Fruit fly (Drosophila melanogaster) whole organism, embryonic: Measurements from ENCODE around the gene CG8419.

Experiments
- Bdp1 ChIP-seq: fragments of 200-800 bp; sonication (Bioruptor generic); optimal IDR thresholded peaks from 3 replicates; lab custom pipeline; 2016; ENCODE audit warnings: missing biosample characterization, missing genetic modification characterization
- BtbVII ChIP-seq: fragments of 200-800 bp; sonication (Bioruptor generic); optimal IDR thresholded peaks from 3 replicates; lab custom pipeline; 2017; ENCODE audit warnings: missing biosample characterization, mild to moderate bottlenecking, missing genetic modification characterization
- CG11695 ChIP-seq: fragments of 200-800 bp; sonication (Bioruptor generic); IDR thresholded peaks from 3 replicates; pipeline ENCODE4 v1.3.6; 2022; ENCODE audit warnings: missing biosample characterization, missing genetic modification characterization
- CG12299 ChIP-seq: fragments of 200-800 bp; sonication (Bioruptor generic); optimal IDR thresholded peaks from 2 replicates; lab custom pipeline; 2018; ENCODE audit warnings: missing biosample characterization, mild to moderate bottlenecking, missing genetic modification characterization
- CG13123 ChIP-seq: fragments of 200-800 bp; sonication (Bioruptor generic); optimal IDR thresholded peaks from 2 replicates; lab custom pipeline; 2016; ENCODE audit warnings: missing biosample characterization, missing genetic modification characterization
- CG13624 ChIP-seq: fragments of 200-800 bp; sonication (Bioruptor generic); optimal IDR thresholded peaks from 2 replicates; lab custom pipeline; 2016; ENCODE audit warnings: missing biosample characterization, missing genetic modification characterization
- CG13775 ChIP-seq: fragments of 200-800 bp; sonication (Bioruptor generic); optimal IDR thresholded peaks from 3 replicates; lab custom pipeline; 2017; ENCODE audit warnings: missing biosample characterization, mild to moderate bottlenecking, missing genetic modification characterization
- CG13894 ChIP-seq: fragments of 200-800 bp; sonication (Bioruptor generic); optimal IDR thresholded peaks from 3 replicates; lab custom pipeline; 2018; ENCODE audit warnings: missing biosample characterization, mild to moderate bottlenecking, missing genetic modification characterization, moderate library complexity
- CG18011 ChIP-seq: fragments of 200-800 bp; sonication (Bioruptor generic); optimal IDR thresholded peaks from 2 replicates; lab custom pipeline; 2017; ENCODE audit warnings: missing biosample characterization, missing genetic modification characterization, mild to moderate bottlenecking, moderate library complexity, missing genotype
- CG18764 ChIP-seq: fragments of 200-800 bp; sonication (Bioruptor generic); optimal IDR thresholded peaks from 3 replicates; lab custom pipeline; 2016; ENCODE audit warnings: missing biosample characterization, missing genetic modification characterization
- CG2889 ChIP-seq: fragments of 200-800 bp; sonication (Bioruptor generic); IDR thresholded peaks from 3 replicates; pipeline ENCODE4 v1.3.6; 2022; ENCODE audit warnings: missing biosample characterization, missing genetic modification characterization
- CG30020 ChIP-seq: fragments of 200-800 bp; optimal IDR thresholded peaks from 2 replicates; lab custom pipeline; 2019; ENCODE audit warnings: missing biosample characterization, mild to moderate bottlenecking, missing genetic modification characterization, moderate library complexity
- CG3163 ChIP-seq: fragments of 200-800 bp; sonication (Bioruptor generic); optimal IDR thresholded peaks from 3 replicates; lab custom pipeline; 2016; ENCODE audit warnings: missing biosample characterization, missing genetic modification characterization
- CG3281 ChIP-seq: fragments of 200-800 bp; sonication (Bioruptor generic); optimal IDR thresholded peaks from 3 replicates; lab custom pipeline; 2017; ENCODE audit warnings: missing biosample characterization, mild to moderate bottlenecking, missing genetic modification characterization
- CG8359 ChIP-seq: fragments of 200-800 bp; sonication (Bioruptor generic); optimal IDR thresholded peaks from 2 replicates; lab custom pipeline; 2017; ENCODE audit warnings: missing biosample characterization, mild to moderate bottlenecking, missing genetic modification characterization, borderline replicate concordance
- CG9797 ChIP-seq: fragments of 200-800 bp; sonication (Bioruptor generic); optimal IDR thresholded peaks from 3 replicates; lab custom pipeline; 2018; ENCODE audit warnings: missing biosample characterization, mild to moderate bottlenecking, missing genetic modification characterization
- Camta ChIP-seq: fragments of 200-800 bp; sonication (Bioruptor generic); optimal IDR thresholded peaks from 2 replicates; lab custom pipeline; 2016; ENCODE audit warnings: missing biosample characterization, missing genetic modification characterization
- D19A ChIP-seq: fragments of 200-800 bp; optimal IDR thresholded peaks from 3 replicates; lab custom pipeline; 2019; ENCODE audit warnings: missing biosample characterization, mild to moderate bottlenecking, missing genetic modification characterization, moderate library complexity
- Doc3 ChIP-seq: fragments of 200-800 bp; sonication (Bioruptor generic); IDR thresholded peaks from 3 replicates; pipeline ENCODE4 v1.3.6; 2022; ENCODE audit warnings: missing biosample characterization, missing genetic modification characterization; ENCODE audit not compliant: partially characterized antibody
- ERR ChIP-seq: fragments of 200-800 bp; sonication (Bioruptor generic); optimal IDR thresholded peaks from 2 replicates; lab custom pipeline; 2016; ENCODE audit warnings: missing biosample characterization, missing genetic modification characterization
- Gsc ChIP-seq: fragments of 200-800 bp; sonication (Bioruptor generic); IDR thresholded peaks from 2 replicates; pipeline ENCODE4 v1.3.6; 2022; ENCODE audit warnings: missing biosample characterization, missing genetic modification characterization
- Hand ChIP-seq: fragments of 200-800 bp; sonication (Bioruptor generic); optimal IDR thresholded peaks from 2 replicates; lab custom pipeline; 2017; ENCODE audit warnings: mild to moderate bottlenecking, missing biosample characterization, missing genetic modification reagents, missing genetic modification characterization
- Hsf ChIP-seq: fragments of 200-800 bp; sonication (Bioruptor generic); optimal IDR thresholded peaks from 3 replicates; lab custom pipeline; 2016; ENCODE audit warnings: missing biosample characterization, missing genetic modification characterization
- Ravus ChIP-seq: fragments of 200-800 bp; sonication (Bioruptor generic); IDR thresholded peaks from 2 replicates; pipeline ENCODE4 v1.3.6; 2022; ENCODE audit warnings: missing biosample characterization, missing genetic modification characterization
- Six4 ChIP-seq: fragments of 200-800 bp; sonication (Bioruptor generic); optimal IDR thresholded peaks from 2 replicates; lab custom pipeline; 2016; ENCODE audit warnings: missing biosample characterization, missing genetic modification characterization
- Trl ChIP-seq, 3 experiments: fragments of >200 bp in 2 of 3; fragments of 200-800 bp in 1 of 3; sonication (Bioruptor generic) in 1 of 3; optimal IDR thresholded peaks; 2 replicates in 1 of 3; 3 replicates in 2 of 3; lab custom pipeline; 2016 to 2017; ENCODE audit warnings: missing biosample characterization in 1 of 3, missing genetic modification characterization in 1 of 3
- al ChIP-seq: fragments of 200-800 bp; sonication (Bioruptor generic); IDR thresholded peaks from 2 replicates; pipeline ENCODE4 v1.3.6; 2022; ENCODE audit warnings: missing biosample characterization, missing genetic modification characterization
- bbx ChIP-seq: fragments of 200-800 bp; sonication (Bioruptor generic); IDR thresholded peaks from 2 replicates; pipeline ENCODE4 v1.3.6; 2022; ENCODE audit warnings: missing biosample characterization, missing genetic modification characterization; ENCODE audit not compliant: partially characterized antibody
- caup ChIP-seq: fragments of 200-800 bp; sonication (Bioruptor generic); optimal IDR thresholded peaks from 3 replicates; lab custom pipeline; 2017; ENCODE audit warnings: missing biosample characterization, mild to moderate bottlenecking, missing genetic modification characterization, moderate library complexity; ENCODE audit not compliant: severe bottlenecking
- chm ChIP-seq: fragments of 200-800 bp; sonication (Bioruptor generic); IDR thresholded peaks from 2 replicates; pipeline ENCODE4 v1.3.6; 2022; ENCODE audit warnings: missing biosample characterization, missing genetic modification characterization
- corto ChIP-seq: fragments of 200-800 bp; sonication (Bioruptor generic); optimal IDR thresholded peaks from 2 replicates; lab custom pipeline; 2016; ENCODE audit warnings: missing biosample characterization, mild to moderate bottlenecking, missing genetic modification characterization, moderate library complexity
- crp ChIP-seq, 2 experiments: fragments of 200-800 bp; sonication (Bioruptor generic); optimal IDR thresholded peaks; 2 replicates in 1 of 2; 3 replicates in 1 of 2; lab custom pipeline; 2017; ENCODE audit warnings: missing biosample characterization in 2 of 2, missing genetic modification characterization in 2 of 2, mild to moderate bottlenecking in 1 of 2, moderate library complexity in 1 of 2
- danr ChIP-seq: fragments of 200-800 bp; sonication (Bioruptor generic); IDR thresholded peaks from 2 replicates; pipeline ENCODE4 v1.3.6; 2022; ENCODE audit warnings: missing biosample characterization, missing genetic modification characterization
- en ChIP-seq: fragments of 200-800 bp; sonication (Bioruptor generic); optimal IDR thresholded peaks from 2 replicates; lab custom pipeline; 2016; ENCODE audit warnings: missing biosample characterization, missing genetic modification characterization
- ewg ChIP-seq: fragments of 200-800 bp; sonication (Bioruptor generic); optimal IDR thresholded peaks from 3 replicates; lab custom pipeline; 2017; ENCODE audit warnings: mild to moderate bottlenecking, missing biosample characterization, missing genetic modification reagents, missing genetic modification characterization
- gce ChIP-seq: fragments of 200-800 bp; sonication (Bioruptor generic); IDR thresholded peaks from 3 replicates; pipeline ENCODE4 v1.3.6; 2022; ENCODE audit warnings: missing biosample characterization, missing genetic modification characterization
- gcm ChIP-seq: fragments of 200-800 bp; sonication (Bioruptor generic); optimal IDR thresholded peaks from 2 replicates; lab custom pipeline; 2019; ENCODE audit warnings: missing biosample characterization, mild to moderate bottlenecking, missing genetic modification characterization, moderate library complexity
- her ChIP-seq: fragments of 200-800 bp; sonication (Bioruptor generic); optimal IDR thresholded peaks from 2 replicates; lab custom pipeline; 2016; ENCODE audit warnings: missing biosample characterization, missing genetic modification characterization
- jing ChIP-seq: fragments of 200-800 bp; sonication (Bioruptor generic); optimal IDR thresholded peaks from 2 replicates; lab custom pipeline; 2018; ENCODE audit warnings: missing biosample characterization, mild to moderate bottlenecking, missing genetic modification characterization
- kni ChIP-seq: fragments of 200-800 bp; sonication (Bioruptor generic); optimal IDR thresholded peaks from 3 replicates; lab custom pipeline; 2017; ENCODE audit warnings: mild to moderate bottlenecking, missing biosample characterization, missing genetic modification reagents, missing genetic modification characterization
- mam ChIP-seq: fragments of 200-800 bp; sonication (Bioruptor generic); optimal IDR thresholded peaks from 3 replicates; lab custom pipeline; 2016; ENCODE audit warnings: missing biosample characterization, missing genetic modification characterization
- pb ChIP-seq: fragments of 200-800 bp; sonication (Bioruptor generic); optimal IDR thresholded peaks from 3 replicates; lab custom pipeline; 2016; ENCODE audit warnings: missing biosample characterization, missing genetic modification characterization
- prd ChIP-seq, 3 experiments: fragments of >200 bp in 2 of 3; fragments of 200-800 bp in 1 of 3; sonication (Bioruptor generic) in 1 of 3; optimal IDR thresholded peaks in 2 of 3; IDR thresholded peaks in 1 of 3; 2 replicates in 2 of 3; 3 replicates in 1 of 3; pipeline versions ENCODE4 v1.3.6 to Lab custom; 2017 to 2022; ENCODE audit warnings: missing biosample characterization in 1 of 3, missing genetic modification characterization in 1 of 3
- pros ChIP-seq: fragments of 200-800 bp; sonication (Bioruptor generic); optimal IDR thresholded peaks from 3 replicates; lab custom pipeline; 2019; ENCODE audit warnings: missing biosample characterization, mild to moderate bottlenecking, missing genetic modification characterization, moderate library complexity
- pzg ChIP-seq: fragments of 200-800 bp; sonication (Bioruptor generic); optimal IDR thresholded peaks from 3 replicates; lab custom pipeline; 2018; ENCODE audit warnings: missing biosample characterization, mild to moderate bottlenecking, missing genetic modification characterization, moderate library complexity
- rib ChIP-seq: fragments of 200-800 bp; sonication (Bioruptor generic); IDR thresholded peaks from 2 replicates; pipeline ENCODE4 v1.3.6; 2022; ENCODE audit warnings: missing biosample characterization, missing genetic modification characterization
- sim ChIP-seq: fragments of 200-800 bp; sonication (Bioruptor generic); IDR thresholded peaks from 2 replicates; pipeline ENCODE4 v1.3.6; 2022; ENCODE audit warnings: missing biosample characterization, missing genetic modification characterization
- sima ChIP-seq: fragments of 200-800 bp; sonication (Bioruptor generic); optimal IDR thresholded peaks from 2 replicates; lab custom pipeline; 2016; ENCODE audit warnings: missing biosample characterization, missing genetic modification characterization
- ttk ChIP-seq: fragments of 200-800 bp; sonication (Bioruptor generic); IDR thresholded peaks from 2 replicates; pipeline ENCODE4 v2.1.2; 2022; ENCODE audit warnings: missing biosample characterization, missing genetic modification characterization

The CG8419 gene

dm6 chr2L:8159498-8159897, 46.5 kb upstream of the CG8419 start, which contains the start of the genes PAPLA1 and Rbsn-5 (continued):
- TF ChIP-seq caup (GFP tag; lab: Kevin White, UChicago) (peak; percentile 92), CG13624 (GFP tag; lab: Kevin White, UChicago) (peak; percentile 96), CG30020 (peak; percentile 72), prd (optimal IDR thresholded peaks at IDR 0.05; lab: Kevin White, UChicago) (no peak), prd (GFP tag; IDR thresholded peaks at IDR 0.05; lab: Robert Waterston, UW) (peak; percentile 95), Hand (GFP tag; lab: Kevin White, UChicago) (peak; percentile 82), her (GFP tag; lab: Kevin White, UChicago) (peak; percentile 92), crp (GFP tag; optimal IDR thresholded peaks at IDR 0.05; lab: Kevin White, UChicago) (peak; percentile 24 to 78), BtbVII (GFP tag; lab: Kevin White, UChicago) (peak; percentile 87), en (GFP tag; lab: Kevin White, UChicago) (peak; percentile 80), CG3281 (peak; percentile 93), pros (GFP tag; lab: Kevin White, UChicago) (peak; percentile 27), rib (GFP tag; lab: Robert Waterston, UW) (peak; percentile 82), danr (peak; percentile 84), CG13894 (tag; lab: Kevin White, UChicago) (peak; percentile 94), CG9797 (peak; percentile 31), pzg (GFP tag; lab: Kevin White, UChicago) (peak; percentile 82), jing (GFP tag; lab: Kevin White, UChicago) (peak; percentile 83), bbx (no peak), Six4 (GFP tag; lab: Kevin White, UChicago) (peak; percentile 94), Trl (optimal IDR thresholded peaks at IDR 0.05; lab: Kevin White, UChicago) (no peak), Trl (GFP tag; optimal IDR thresholded peaks at IDR 0.05; lab: Kevin White, UChicago) (peak; percentile 97), CG18764 (GFP tag; lab: Kevin White, UChicago) (peak; percentile 91), mam (GFP tag; lab: Kevin White, UChicago) (peak; percentile 98), CG13775 (GFP tag; lab: Kevin White, UChicago) (peak; percentile 92), ttk (GFP tag; lab: Robert Waterston, UW) (peak; percentile 90), al (GFP tag; lab: Robert Waterston, UW) (peak; percentile 93), CG8359 (GFP tag; lab: Kevin White, UChicago) (peak; percentile 62), Camta (GFP tag; lab: Kevin White, UChicago) (peak; percentile 94), CG18011 (peak; percentile 86), sima (GFP tag; lab: Kevin White, UChicago) (peak; percentile 89), CG11695 (GFP tag; lab: Robert Waterston, UW) (peak; percentile 87), Bdp1 (GFP tag; lab: Kevin White, UChicago) (peak; percentile 89), CG12299 (tag; lab: Kevin White, UChicago) (peak; percentile 83), sim (GFP tag; lab: Robert Waterston, UW) (peak; percentile 61; the same call in 1 of the 2 replicates), kni (GFP tag; lab: Kevin White, UChicago) (peak; percentile 69), ERR (GFP tag; lab: Kevin White, UChicago) (peak; percentile 90), CG2889 (peak; percentile 93), ewg (GFP tag; lab: Kevin White, UChicago) (peak; percentile 91), CG3163 (GFP tag; lab: Kevin White, UChicago) (peak; percentile 81), Ravus (GFP tag; lab: Robert Waterston, UW) (peak; percentile 66), D19A (tag; lab: Kevin White, UChicago) (peak; percentile 86), gce (GFP tag; lab: Robert Waterston, UW) (peak; percentile 74; the same call in 2 of the 3 replicates), pb (GFP tag; lab: Kevin White, UChicago) (peak; percentile 93), Gsc (GFP tag; lab: Robert Waterston, UW) (peak; percentile 60), CG13123 (peak; percentile 91), Hsf (GFP tag; lab: Kevin White, UChicago) (peak; percentile 96), chm (GFP tag; lab: Robert Waterston, UW) (peak; percentile 91), corto (GFP tag; lab: Kevin White, UChicago) (peak; percentile 83), Doc3 (GFP tag; lab: Robert Waterston, UW) (no peak), gcm (peak; percentile 84)
